Worm (Caenorhabditis elegans) whole organism, L1 larva: Measurements from ENCODE around the gene Y80D4G.2.

Source experiments
- C04F5.9 ChIP-seq: sonication (generic microtip); optimal IDR thresholded peaks from 2 replicates; lab custom pipeline; 2016; ENCODE audit warnings: missing genetic modification characterization, missing compliant biosample characterization
- C16A3.4 ChIP-seq: fragments of 150-350 bp; optimal IDR thresholded peaks from 2 replicates; lab custom pipeline; 2014; ENCODE audit warnings: missing biosample characterization, missing genetic modification characterization
- F16B12.6 ChIP-seq: fragments of 150-350 bp; optimal IDR thresholded peaks from 2 replicates; lab custom pipeline; 2014; ENCODE audit warnings: missing biosample characterization, missing genetic modification characterization
- aly-2 ChIP-seq: fragments of 150-350 bp; optimal IDR thresholded peaks from 2 replicates; lab custom pipeline; 2014; ENCODE audit warnings: missing biosample characterization, missing genetic modification characterization
- ceh-90 ChIP-seq: sonication (generic microtip); optimal IDR thresholded peaks from 2 replicates; lab custom pipeline; 2016; ENCODE audit warnings: missing genetic modification characterization, missing compliant biosample characterization
- ces-1 ChIP-seq: fragments of 150-350 bp; optimal IDR thresholded peaks from 2 replicates; lab custom pipeline; 2014; ENCODE audit warnings: missing biosample characterization, missing genetic modification reagents, missing genetic modification characterization
- dsc-1 ChIP-seq: sonication (generic microtip); optimal IDR thresholded peaks from 2 replicates; lab custom pipeline; 2016; ENCODE audit warnings: mild to moderate bottlenecking, missing genetic modification characterization, missing compliant biosample characterization
- egl-13 ChIP-seq: sonication (generic microtip); optimal IDR thresholded peaks from 2 replicates; lab custom pipeline; 2016; ENCODE audit warnings: missing genotype, missing genetic modification reagents, missing genetic modification characterization, missing compliant biosample characterization
- elt-2 ChIP-seq: sonication (generic microtip); optimal IDR thresholded peaks from 2 replicates; lab custom pipeline; 2016; ENCODE audit warnings: missing genetic modification characterization, mild to moderate bottlenecking, inconsistent platforms, missing compliant biosample characterization, missing genetic modification reagents
- elt-3 ChIP-seq, 6 experiments: fragments of 150-350 bp in 1 of 6; sonication (generic microtip); optimal IDR thresholded peaks; 2 replicates each; lab custom pipeline; 2017 to 2018; ENCODE audit warnings: missing biosample characterization in 6 of 6, missing genetic modification characterization in 6 of 6, inconsistent platforms in 1 of 6
- ets-5 ChIP-seq: fragments of 200-800 bp; sonication (Bioruptor generic); IDR thresholded peaks from 2 replicates; pipeline ENCODE4 v1.3.6; 2022; ENCODE audit warnings: missing genetic modification characterization, missing compliant biosample characterization
- fkh-4 ChIP-seq: sonication (generic microtip); optimal IDR thresholded peaks from 2 replicates; lab custom pipeline; 2016; ENCODE audit warnings: missing compliant biosample characterization, missing genetic modification characterization, borderline replicate concordance
- fkh-8 ChIP-seq: sonication (generic microtip); optimal IDR thresholded peaks from 2 replicates; lab custom pipeline; 2016; ENCODE audit warnings: mild to moderate bottlenecking, missing genetic modification characterization, missing compliant biosample characterization
- fos-1 ChIP-seq: fragments of 150-350 bp; optimal IDR thresholded peaks from 2 replicates; lab custom pipeline; 2014; ENCODE audit warnings: missing biosample characterization, missing genetic modification characterization
- grh-1 ChIP-seq: fragments of 200-800 bp; sonication (Bioruptor generic); IDR thresholded peaks from 2 replicates; pipeline ENCODE4 v1.3.6; 2022; ENCODE audit warnings: missing genetic modification reagents, missing genetic modification characterization, missing compliant biosample characterization
- hlh-17 ChIP-seq: fragments of 200-800 bp; sonication (Bioruptor generic); optimal IDR thresholded peaks from 2 replicates; lab custom pipeline; 2018; ENCODE audit warnings: missing genetic modification characterization, mild to moderate bottlenecking, missing compliant biosample characterization, moderate library complexity, borderline replicate concordance
- isw-1 ChIP-seq: fragments of 200-800 bp; sonication (Bioruptor generic); IDR thresholded peaks from 2 replicates; pipeline ENCODE4 v1.3.6; 2022; ENCODE audit warnings: missing genetic modification characterization, missing compliant biosample characterization
- jun-1 ChIP-seq: fragments of 150-350 bp; optimal IDR thresholded peaks from 2 replicates; lab custom pipeline; 2014; ENCODE audit warnings: missing biosample characterization, missing genetic modification reagents, missing genetic modification characterization
- lin-13 ChIP-seq: fragments of 150-350 bp; optimal IDR thresholded peaks from 2 replicates; lab custom pipeline; 2014; ENCODE audit warnings: missing biosample characterization, missing genetic modification reagents, missing genetic modification characterization
- lin-14 ChIP-seq: fragments of 200-800 bp; sonication (Bioruptor generic); optimal IDR thresholded peaks from 2 replicates; lab custom pipeline; 2018; ENCODE audit warnings: mild to moderate bottlenecking, missing genetic modification characterization, moderate library complexity, missing compliant biosample characterization
- lin-39 ChIP-seq: fragments of 150-350 bp; optimal IDR thresholded peaks from 2 replicates; lab custom pipeline; 2014; ENCODE audit warnings: missing biosample characterization, missing genetic modification reagents, missing genetic modification characterization
- lsy-2 ChIP-seq, 2 experiments: fragments of 150-350 bp; optimal IDR thresholded peaks; 2 replicates each; lab custom pipeline; 2014; ENCODE audit warnings: missing biosample characterization in 2 of 2, missing genetic modification characterization in 2 of 2
- mab-9 ChIP-seq: fragments of 200-800 bp; sonication (Bioruptor generic); IDR thresholded peaks from 2 replicates; pipeline ENCODE4 v1.3.6; 2022; ENCODE audit warnings: missing genetic modification reagents, missing genetic modification characterization, missing compliant biosample characterization
- mep-1 ChIP-seq: fragments of 150-350 bp; optimal IDR thresholded peaks from 2 replicates; lab custom pipeline; 2014; ENCODE audit warnings: missing biosample characterization, missing genetic modification characterization
- nhr-11 ChIP-seq: fragments of 150-350 bp; optimal IDR thresholded peaks from 2 replicates; lab custom pipeline; 2014; ENCODE audit warnings: missing biosample characterization, missing genetic modification characterization
- nhr-20 ChIP-seq: sonication (generic microtip); optimal IDR thresholded peaks from 2 replicates; lab custom pipeline; 2016; ENCODE audit warnings: mild to moderate bottlenecking, missing genetic modification characterization, missing compliant biosample characterization
- nhr-85 ChIP-seq: sonication (generic microtip); peaks from one replicate; lab custom pipeline; 2016; ENCODE audit warnings: missing genetic modification characterization, inconsistent platforms, missing compliant biosample characterization
- pag-3 ChIP-seq: sonication (generic microtip); optimal IDR thresholded peaks from 2 replicates; lab custom pipeline; 2017; ENCODE audit warnings: missing genetic modification characterization, mild to moderate bottlenecking, missing compliant biosample characterization, antibody characterized with exemption, borderline replicate concordance; ENCODE audit not compliant: insufficient read depth
- pax-3 ChIP-seq: fragments of 200-800 bp; sonication (Bioruptor generic); optimal IDR thresholded peaks from 2 replicates; lab custom pipeline; 2018; ENCODE audit warnings: mild to moderate bottlenecking, missing genetic modification characterization, moderate library complexity, missing compliant biosample characterization
- rnt-1 ChIP-seq: sonication (generic microtip); optimal IDR thresholded peaks from 2 replicates; lab custom pipeline; 2016; ENCODE audit warnings: mild to moderate bottlenecking, missing genetic modification characterization, moderate library complexity, missing compliant biosample characterization
- snpc-4 ChIP-seq: fragments of 150-350 bp; optimal IDR thresholded peaks from 2 replicates; lab custom pipeline; 2014; ENCODE audit warnings: missing biosample characterization, missing genetic modification characterization
- tlp-1 ChIP-seq: fragments of 150-350 bp; optimal IDR thresholded peaks from 2 replicates; lab custom pipeline; 2014; ENCODE audit warnings: missing biosample characterization, missing genetic modification characterization
- unc-130 ChIP-seq: fragments of 150-350 bp; optimal IDR thresholded peaks from 2 replicates; lab custom pipeline; 2017; ENCODE audit warnings: missing biosample characterization, missing genetic modification characterization, inconsistent platforms
- unc-30 ChIP-seq: sonication (generic microtip); optimal IDR thresholded peaks from 2 replicates; lab custom pipeline; 2017; ENCODE audit warnings: missing biosample characterization, missing genetic modification characterization
- unc-62 ChIP-seq: fragments of 150-350 bp; optimal IDR thresholded peaks from 2 replicates; lab custom pipeline; 2014; ENCODE audit warnings: missing biosample characterization, missing genetic modification reagents, missing genetic modification characterization
- unc-98 ChIP-seq: fragments of 200-800 bp; sonication (Bioruptor generic); IDR thresholded peaks from 2 replicates; pipeline ENCODE4 v1.3.6; 2022; ENCODE audit warnings: missing genetic modification characterization, missing compliant biosample characterization
- xbp-1 ChIP-seq: sonication (generic microtip); optimal IDR thresholded peaks from 2 replicates; lab custom pipeline; 2016; ENCODE audit warnings: missing genetic modification characterization, missing compliant biosample characterization
- zag-1 ChIP-seq: fragments of 150-350 bp; optimal IDR thresholded peaks from 2 replicates; lab custom pipeline; 2014; ENCODE audit warnings: missing biosample characterization, missing genetic modification characterization
- zip-4 ChIP-seq: fragments of 200-800 bp; sonication (Bioruptor generic); optimal IDR thresholded peaks from 2 replicates; lab custom pipeline; 2018; ENCODE audit warnings: mild to moderate bottlenecking, missing genetic modification characterization, moderate library complexity, missing compliant biosample characterization
- ztf-4 ChIP-seq: fragments of 150-350 bp; optimal IDR thresholded peaks from 2 replicates; lab custom pipeline; 2014; ENCODE audit warnings: missing biosample characterization, missing genetic modification characterization

The Y80D4G.2 gene

DNA sequence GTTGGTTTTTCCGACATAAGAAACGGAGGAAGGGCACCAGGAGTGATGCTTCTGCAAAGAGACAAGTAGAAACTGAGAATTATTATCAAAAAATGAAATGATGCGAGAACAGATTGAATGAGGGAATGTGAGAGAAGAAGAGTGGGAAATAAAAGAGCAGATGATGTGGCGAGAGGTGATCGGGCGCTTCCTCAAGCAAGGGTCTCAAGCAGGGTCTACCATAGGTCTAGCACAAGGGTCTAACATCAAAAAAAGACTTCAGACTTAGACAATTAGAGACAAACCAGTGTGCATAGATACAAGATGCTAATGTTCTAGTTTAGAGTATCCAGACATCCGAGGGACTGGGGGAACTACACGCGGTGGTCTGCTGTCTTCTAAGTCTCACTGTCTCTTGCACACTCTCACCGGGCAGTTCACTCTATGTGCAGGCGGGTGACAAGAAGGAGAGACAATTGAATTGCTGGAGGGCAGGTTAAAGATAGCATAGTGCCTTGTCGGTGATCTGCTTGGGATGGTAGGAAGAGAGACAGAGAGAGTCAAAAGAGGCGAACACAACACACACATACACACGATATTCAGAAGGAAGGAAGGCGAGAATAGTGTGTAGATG is 24.2 kb downstream of the Y80D4G.2 start, which contains the start of gene R13A5.7 (continued):
- TF ChIP-seq egl-13 (tag; lab: Kevin White, UChicago) (peak; percentile 40), isw-1 (peak; percentile 38), nhr-11 (tag; lab: Kevin White, UChicago) (peak; percentile 61), ces-1 (GFP tag; lab: Kevin White, UChicago) (peak; percentile 18), rnt-1 (peak; percentile 76), fkh-8 (tag; lab: Kevin White, UChicago) (peak; percentile 87), lin-14 (GFP tag; lab: Kevin White, UChicago) (peak; percentile 97), tlp-1 (tag; lab: Kevin White, UChicago) (no peak), nhr-20 (tag; lab: Kevin White, UChicago) (peak; percentile 83), pax-3 (tag; lab: Kevin White, UChicago) (peak; percentile 48), mab-9 (GFP tag; lab: Robert Waterston, UW) (peak; percentile 57; the same call in 1 of the 2 replicates), zag-1 (no peak), grh-1 (GFP tag; lab: Robert Waterston, UW) (no peak), snpc-4 (tag; lab: Kevin White, UChicago) (peak; percentile 72), ztf-4 (tag; lab: Kevin White, UChicago) (peak; percentile 32), fkh-4 (tag; lab: Kevin White, UChicago) (no peak), jun-1 (peak; percentile 75), fos-1 (peak; percentile 47), hlh-17 (GFP tag; lab: Kevin White, UChicago) (no peak), dsc-1 (tag; lab: Kevin White, UChicago) (peak; percentile 59), C16A3.4 (tag; lab: Kevin White, UChicago) (peak; percentile 33), zip-4 (peak; percentile 12), F16B12.6 (tag; lab: Kevin White, UChicago) (peak; percentile 57), mep-1 (tag; lab: Kevin White, UChicago) (peak; percentile 84), lin-39 (no peak)
- TF ChIP-seq, all 84 proteins: peak for 50

ce11 chrIII:7566098-7566497 is 28.3 kb downstream of the Y80D4G.2 start, which contains the start of gene ttr-32:
Gene ttr-32, plus strand, starts transcription at chrIII:7566411.
- peak in 2 of 6 experiments; percentile 28 to 60 for TF ChIP-seq elt-3 (tag; optimal IDR thresholded peaks at IDR 0.05; lab: Kevin White, UChicago)
- TF ChIP-seq pag-3 (tag; lab: Kevin White, UChicago): peak; percentile 6
- TF ChIP-seq nhr-85 (tag; lab: Kevin White, UChicago): peak; percentile 60
- TF ChIP-seq mep-1 (tag; lab: Kevin White, UChicago): no peak
- peak; percentile 28 for TF ChIP-seq lin-14 (GFP tag; lab: Kevin White, UChicago)

- TF ChIP-seq ces-1 (GFP tag; lab: Kevin White, UChicago) (no peak), zag-1 (no peak), nhr-11 (tag; lab: Kevin White, UChicago) (no peak), xbp-1 (tag; lab: Kevin White, UChicago) (no peak), aly-2 (no peak), C04F5.9 (tag; lab: Kevin White, UChicago) (no peak)
- TF ChIP-seq, all 84 proteins: peak for 0
Observed at ce11 chrIII:7565247-7565646, 29.1 kb downstream of the Y80D4G.2 start, which contains the start of gene ttr-8. Gene ttr-8, minus strand, starts transcription at chrIII:7565347.

- TF ChIP-seq C16A3.4 (tag; lab: Kevin White, UChicago) (no peak), lin-13 (GFP tag; lab: Kevin White, UChicago) (no peak), lsy-2 (tag; optimal IDR thresholded peaks at IDR 0.05; lab: Kevin White, UChicago) (no peak), rnt-1 (no peak), fos-1 (no peak), ceh-90 (tag; lab: Kevin White, UChicago) (no peak), dsc-1 (tag; lab: Kevin White, UChicago) (no peak), C04F5.9 (tag; lab: Kevin White, UChicago) (no peak), ets-5 (GFP tag; lab: Robert Waterston, UW) (no peak), unc-30 (no peak), isw-1 (no peak), tlp-1 (tag; lab: Kevin White, UChicago) (no peak), unc-130 (tag; lab: Kevin White, UChicago) (no peak), elt-2 (no peak), unc-62 (no peak), ztf-4 (tag; lab: Kevin White, UChicago) (no peak), egl-13 (tag; lab: Kevin White, UChicago) (no peak), F16B12.6 (tag; lab: Kevin White, UChicago) (no peak), unc-98 (no peak), mep-1 (tag; lab: Kevin White, UChicago) (no peak)
Observed at ce11 chrIII:7561872-7562271, 32.5 kb downstream of the Y80D4G.2 start, which contains the start of gene lgc-12. Gene lgc-12, plus strand, starts transcription at chrIII:7562172.
